Worm (Caenorhabditis elegans): Measurements from ENCODE around the gene lpd-7.
"Not testable (repeated sequence)": the region's sequence is repeated elsewhere in the genome, so short reads cannot be mapped to it uniquely, and the experiment has no call there.

lpd-7 gene

ce11 chrIII:7582885-7583284, 9.7 kb downstream of the lpd-7 start, which contains the start of gene R13A5.10:
R13A5.10 (minus strand) TSS chrIII:7582985.
- no peak for TF ChIP-seq unc-55 (GFP tag; optimal IDR thresholded peaks at IDR 0.05)

DNA sequence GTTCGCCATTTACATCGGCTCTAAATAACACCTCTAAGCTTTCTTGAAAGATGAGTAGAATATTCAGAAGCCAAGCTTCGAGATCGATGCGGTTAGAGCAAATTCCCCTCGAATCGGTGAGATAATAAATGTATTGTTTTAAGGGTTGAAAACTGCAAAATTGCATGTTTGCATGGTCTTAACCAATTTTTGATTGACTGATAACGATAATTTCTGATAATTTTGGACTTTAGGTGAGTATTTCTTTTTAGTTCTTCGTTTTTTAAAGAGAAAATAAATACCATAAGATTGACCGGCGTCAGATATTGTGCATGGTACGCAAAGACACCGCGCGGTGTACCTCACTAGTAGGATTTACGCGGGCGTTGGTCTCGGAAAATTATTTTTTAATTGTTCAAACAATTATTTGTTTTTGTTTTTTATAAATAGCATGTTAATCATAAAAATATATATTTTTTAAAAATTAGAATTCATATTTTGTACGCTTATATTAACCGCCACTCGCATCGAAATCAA, 11.0 kb downstream of the lpd-7 start, which contains the start of gene cup-5:
Gene cup-5, plus strand, starts transcription at position 51 of the 516 bp plus-strand sequence.
- TF ChIP-seq C34F6.9 (tag; optimal IDR thresholded peaks at IDR 0.05) (peak; percentile 17), lin-11 (tag; optimal IDR thresholded peaks at IDR 0.05) (peak; percentile 3), R02D3.7 (tag; optimal IDR thresholded peaks at IDR 0.05) (peak; percentile 27), lsy-2 (tag; optimal IDR thresholded peaks at IDR 0.05) (peak; percentile 29 to 71), nhr-6 (tag; optimal IDR thresholded peaks at IDR 0.05) (no peak), nhr-129 (tag; optimal IDR thresholded peaks at IDR 0.05) (peak; percentile 24), unc-55 (GFP tag; optimal IDR thresholded peaks at IDR 0.05) (no peak)

ce11 chrIII:7588214-7588613, 15.1 kb downstream of the lpd-7 start, which contains the start of gene R13A5.15:
R13A5.15 (minus strand) TSS chrIII:7588314.
- TF ChIP-seq sma-3 (GFP tag; optimal IDR thresholded peaks at IDR 0.05) (no peak), zag-1 (tag; optimal IDR thresholded peaks at IDR 0.05) (no peak), unc-62 (GFP tag; optimal IDR thresholded peaks at IDR 0.05) (no peak), nhr-21 (tag; optimal IDR thresholded peaks at IDR 0.05) (no peak), lin-39 (tag; optimal IDR thresholded peaks at IDR 0.05) (no peak), gmeb-1 (tag; optimal IDR thresholded peaks at IDR 0.05) (no peak), ztf-4 (tag; optimal IDR thresholded peaks at IDR 0.05) (no peak), ZK546.5 (tag; optimal IDR thresholded peaks at IDR 0.05) (no peak), nhr-25 (tag; optimal IDR thresholded peaks at IDR 0.05) (no peak), mab-5 (tag; optimal IDR thresholded peaks at IDR 0.05) (no peak), nhr-6 (tag; optimal IDR thresholded peaks at IDR 0.05) (no peak), unc-39 (tag; optimal IDR thresholded peaks at IDR 0.05) (no peak), skn-1 (tag; optimal IDR thresholded peaks at IDR 0.05) (no peak)

- no peak for TF ChIP-seq egl-27 (tag; optimal IDR thresholded peaks at IDR 0.05)
- TF ChIP-seq snpc-4 (tag; optimal IDR thresholded peaks at IDR 0.05), result no peak
- TF ChIP-seq ztf-4 (tag; optimal IDR thresholded peaks at IDR 0.05), result no peak
- no peak for TF ChIP-seq sma-3 (GFP tag; optimal IDR thresholded peaks at IDR 0.05)
- TF ChIP-seq sma-9 (GFP tag; optimal IDR thresholded peaks at IDR 0.05), result no peak
- no peak for TF ChIP-seq sma-9 (tag; optimal IDR thresholded peaks at IDR 0.05)
- TF ChIP-seq Y55F3AM.14 (GFP tag; optimal IDR thresholded peaks at IDR 0.05), result no peak
These were observed 20.3 kb downstream of the lpd-7 start, which contains the start of gene R13A5.11 for ce11 chrIII:7593285-7593928. R13A5.11 (minus strand) TSS chrIII:7593335.

DNA sequence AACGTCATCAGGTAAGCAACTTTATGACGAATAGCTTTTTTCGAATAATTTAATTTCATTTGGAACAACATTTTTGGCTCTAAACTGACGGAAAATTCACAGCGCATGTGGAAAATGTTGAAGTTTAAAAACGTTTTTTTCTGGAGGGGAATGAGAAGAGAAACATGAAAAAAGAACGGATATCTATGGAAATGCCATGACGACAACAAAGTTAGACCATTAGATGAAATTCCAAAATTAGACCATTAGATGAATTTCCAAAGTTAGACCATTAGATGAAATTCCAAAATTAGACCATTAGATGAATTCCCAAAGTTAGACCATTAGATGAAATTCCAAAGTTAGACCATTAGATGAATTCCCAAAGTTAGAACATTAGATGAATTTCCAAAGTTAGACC, 21.3 kb downstream of the lpd-7 start, which contains the start of gene Y80D4G.2:
Gene Y80D4G.2, minus strand, starts transcription at position 101 of the 400 bp plus-strand sequence.
- not testable (repeated sequence) for TF ChIP-seq ama-1 (optimal IDR thresholded peaks at IDR 0.05); aly-2 (tag; optimal IDR thresholded peaks at IDR 0.05); elt-3 (tag; optimal IDR thresholded peaks at IDR 0.05)

DNA sequence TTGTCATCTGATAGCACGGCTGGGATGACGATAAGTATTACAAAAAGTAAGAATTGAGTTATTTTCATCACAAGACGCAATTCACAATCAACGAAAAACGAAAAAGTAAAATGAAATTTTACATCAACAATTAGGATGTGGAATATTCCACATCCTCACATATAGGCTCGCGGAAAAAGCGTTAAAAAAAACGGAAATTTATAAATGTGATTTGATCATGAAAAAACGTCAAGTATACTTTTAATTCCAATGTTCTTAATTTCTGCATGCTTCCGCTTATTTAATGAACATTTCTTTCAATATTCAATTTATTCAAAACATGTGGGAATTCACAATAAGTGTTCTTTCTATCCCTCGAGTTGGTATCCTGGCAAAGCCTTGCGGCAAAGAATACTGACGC, 35.1 kb downstream of the lpd-7 start, which contains the start of gene T04A6.3:
Gene T04A6.3, minus strand, starts transcription at position 101 of the 400 bp plus-strand sequence.
- TF ChIP-seq zag-1 (tag; optimal IDR thresholded peaks at IDR 0.05), result no peak

ce11 chrIII:7609168-7609567, 36.0 kb downstream of the lpd-7 start, which contains the start of gene nsph-4.3:
nsph-4.3 (minus strand) TSS chrIII:7609268.
- no peak for TF ChIP-seq nhr-21 (tag; optimal IDR thresholded peaks at IDR 0.05)
- TF ChIP-seq Y55F3AM.14 (GFP tag; optimal IDR thresholded peaks at IDR 0.05), result no peak
- TF ChIP-seq snpc-4 (tag; optimal IDR thresholded peaks at IDR 0.05), result no peak
- TF ChIP-seq R02D3.7 (tag; optimal IDR thresholded peaks at IDR 0.05), result no peak
- no peak for TF ChIP-seq lin-39 (tag; optimal IDR thresholded peaks at IDR 0.05)
- TF ChIP-seq egl-27 (tag; optimal IDR thresholded peaks at IDR 0.05), result no peak
- no peak for TF ChIP-seq ceh-16 (tag; optimal IDR thresholded peaks at IDR 0.05)
- no peak for TF ChIP-seq elt-1 (tag; optimal IDR thresholded peaks at IDR 0.05)
- no peak for TF ChIP-seq nhr-6 (tag; optimal IDR thresholded peaks at IDR 0.05)
- TF ChIP-seq unc-62 (GFP tag; optimal IDR thresholded peaks at IDR 0.05), result no peak
- no peak for TF ChIP-seq nhr-12 (tag; optimal IDR thresholded peaks at IDR 0.05)
- TF ChIP-seq elt-3 (tag; optimal IDR thresholded peaks at IDR 0.05), result no peak
- TF ChIP-seq F13H6.1 (tag; optimal IDR thresholded peaks at IDR 0.05), result no peak
- no peak for TF ChIP-seq sma-3 (GFP tag; optimal IDR thresholded peaks at IDR 0.05)

All from whole organism, L2 larva.